Fruit fly (Drosophila melanogaster): ENCODE measurements around the gene Top1.
A peak's percentile ranks its signal among the peaks of the same experiment; 100 is the strongest.

The Top1 gene

dm6 chrX:15298298-15299069 lies 20.8 kb upstream of the Top1 start (continued):
- TF ChIP-seq Ravus (GFP tag; IDR thresholded peaks at IDR 0.05) (peak; percentile 91), yki (optimal IDR thresholded peaks at IDR 0.05) (peak; percentile 11), Bteb2 (GFP tag; optimal IDR thresholded peaks at IDR 0.05) (peak; percentile 83), Blimp-1 (GFP tag; optimal IDR thresholded peaks at IDR 0.05) (peak; percentile 96), Fer2 (tag; optimal IDR thresholded peaks at IDR 0.05) (peak; percentile 96), CG7963 (GFP tag; IDR thresholded peaks at IDR 0.05; ENCODE audit: partially characterized antibody) (no peak), ci (GFP tag; IDR thresholded peaks at IDR 0.05) (peak; percentile 94), bigmax (GFP tag; optimal IDR thresholded peaks at IDR 0.05) (peak; percentile 29), CG6689 (GFP tag; IDR thresholded peaks at IDR 0.05) (peak; percentile 98), eyg (GFP tag; optimal IDR thresholded peaks at IDR 0.05) (peak; percentile 54), onecut (GFP tag; IDR thresholded peaks at IDR 0.05) (peak; percentile 90), rib (GFP tag; IDR thresholded peaks at IDR 0.05) (peak; percentile 95), dmrt11E (tag; optimal IDR thresholded peaks at IDR 0.05) (peak; percentile 73), stc (GFP tag; IDR thresholded peaks at IDR 0.05) (peak; percentile 97), danr (GFP tag; IDR thresholded peaks at IDR 0.05) (peak; percentile 96), CG6175 (GFP tag; IDR thresholded peaks at IDR 0.05) (peak; percentile 89), CG3838 (GFP tag; optimal IDR thresholded peaks at IDR 0.05) (peak; percentile 62), psq (GFP tag; optimal IDR thresholded peaks at IDR 0.05) (peak; percentile 82), amos (GFP tag; IDR thresholded peaks at IDR 0.05; ENCODE audit: partially characterized antibody) (no peak), ranshi (GFP tag; IDR thresholded peaks at IDR 0.05) (peak; percentile 95), ems (GFP tag; optimal IDR thresholded peaks at IDR 0.05) (peak; percentile 75), CG4854 (GFP tag; optimal IDR thresholded peaks at IDR 0.05) (peak; percentile 81), CG14710 (tag; optimal IDR thresholded peaks at IDR 0.05) (peak; percentile 95), CG6765 (GFP tag; optimal IDR thresholded peaks at IDR 0.05) (peak; percentile 96), CG9817 (tag; optimal IDR thresholded peaks at IDR 0.05) (peak; percentile 97), CG32532 (GFP tag; IDR thresholded peaks at IDR 0.05) (peak; percentile 97), CG7357 (GFP tag; IDR thresholded peaks at IDR 0.05) (peak; percentile 94), CG15479 (GFP tag; optimal IDR thresholded peaks at IDR 0.05) (no peak), CG3281 (GFP tag; optimal IDR thresholded peaks at IDR 0.05) (peak; percentile 99), CG10543 (GFP tag; optimal IDR thresholded peaks at IDR 0.05) (peak; percentile 98), CG12744 (GFP tag; optimal IDR thresholded peaks at IDR 0.05) (peak; percentile 50), ATbp (GFP tag; optimal IDR thresholded peaks at IDR 0.05) (peak; percentile 97), CG11560 (tag; IDR thresholded peaks at IDR 0.05) (peak; percentile 91), Mrtf (GFP tag; IDR thresholded peaks at IDR 0.05) (peak; percentile 93), CG3726 (GFP tag; IDR thresholded peaks at IDR 0.05) (peak; percentile 95), Fer3 (tag; optimal IDR thresholded peaks at IDR 0.05) (peak; percentile 98), CG11085 (GFP tag; IDR thresholded peaks at IDR 0.05) (peak; percentile 96), az2 (GFP tag; optimal IDR thresholded peaks at IDR 0.05) (peak; percentile 94), org-1 (GFP tag; optimal IDR thresholded peaks at IDR 0.05) (peak; percentile 98), insv (GFP tag; optimal IDR thresholded peaks at IDR 0.05) (peak in 1 of 2 experiments; percentile 76), CG10209 (GFP tag; optimal IDR thresholded peaks at IDR 0.05) (peak; percentile 98), bab2 (GFP tag; optimal IDR thresholded peaks at IDR 0.05) (peak; percentile 73), chif (GFP tag; optimal IDR thresholded peaks at IDR 0.05) (peak; percentile 65 to 83), CG6683 (GFP tag; optimal IDR thresholded peaks at IDR 0.05) (peak; percentile 96), CG11398 (GFP tag; optimal IDR thresholded peaks at IDR 0.05) (no peak), unc-4 (GFP tag; IDR thresholded peaks at IDR 0.05; ENCODE audit: partially characterized antibody) (0 out of 2 replicates have a peak, but pooled peaks have one; percentile 24), bbx (GFP tag; IDR thresholded peaks at IDR 0.05; ENCODE audit: partially characterized antibody) (no peak), CHES-1-like (GFP tag; optimal IDR thresholded peaks at IDR 0.05) (peak; percentile 70), oc (tag; optimal IDR thresholded peaks at IDR 0.05) (peak; percentile 95)
